Worm (Caenorhabditis elegans) whole organism, L2 larva: Measurements from ENCODE around the gene inx-2.

ENCODE experiments used
- C34F6.9 ChIP-seq: fragments of 150-350 bp; optimal IDR thresholded peaks from 2 replicates; lab custom pipeline; 2014; ENCODE audit warnings: missing biosample characterization, missing genetic modification characterization
- F13H6.1 ChIP-seq: sonication (generic microtip); optimal IDR thresholded peaks from 2 replicates; lab custom pipeline; 2016; ENCODE audit warnings: missing genetic modification characterization, missing compliant biosample characterization
- R02D3.7 ChIP-seq: fragments of 150-350 bp; optimal IDR thresholded peaks from 2 replicates; lab custom pipeline; 2014; ENCODE audit warnings: missing biosample characterization, missing genetic modification characterization
- alr-1 ChIP-seq: fragments of 150-350 bp; optimal IDR thresholded peaks from 2 replicates; lab custom pipeline; 2014; ENCODE audit warnings: missing biosample characterization, missing genetic modification characterization
- ama-1 ChIP-seq: fragments of 150-350 bp; optimal IDR thresholded peaks from 2 replicates; lab custom pipeline; 2018; ENCODE audit warnings: inconsistent platforms
- ceh-16 ChIP-seq: fragments of 150-350 bp; optimal IDR thresholded peaks from 2 replicates; lab custom pipeline; 2014; ENCODE audit warnings: missing biosample characterization, missing genetic modification characterization
- ceh-82 ChIP-seq: fragments of 150-350 bp; optimal IDR thresholded peaks from 2 replicates; lab custom pipeline; 2014; ENCODE audit warnings: missing biosample characterization, missing genetic modification characterization
- crh-2 ChIP-seq: sonication (generic microtip); optimal IDR thresholded peaks from 2 replicates; lab custom pipeline; 2017; ENCODE audit warnings: missing biosample characterization, missing genetic modification characterization
- egl-27 ChIP-seq: sonication (generic microtip); optimal IDR thresholded peaks from 3 replicates; lab custom pipeline; 2017; ENCODE audit warnings: missing biosample characterization, missing genetic modification reagents, missing genetic modification characterization
- elt-1 ChIP-seq: fragments of 150-350 bp; optimal IDR thresholded peaks from 2 replicates; lab custom pipeline; 2014; ENCODE audit warnings: missing biosample characterization, missing genetic modification characterization
- elt-3 ChIP-seq: sonication (generic microtip); optimal IDR thresholded peaks from 2 replicates; lab custom pipeline; 2017; ENCODE audit warnings: missing biosample characterization, missing genetic modification characterization
- fos-1 ChIP-seq: fragments of 150-350 bp; optimal IDR thresholded peaks from 2 replicates; lab custom pipeline; 2014; ENCODE audit warnings: missing biosample characterization, missing genetic modification characterization
- lsy-2 ChIP-seq, 2 experiments: fragments of 150-350 bp in 1 of 2; sonication (generic microtip) in 1 of 2; optimal IDR thresholded peaks; 2 replicates each; lab custom pipeline; 2014 to 2017; ENCODE audit warnings: missing biosample characterization in 2 of 2, missing genetic modification characterization in 2 of 2
- mbf-1 ChIP-seq: sonication (generic microtip); optimal IDR thresholded peaks from 2 replicates; lab custom pipeline; 2017; ENCODE audit warnings: missing biosample characterization, missing genetic modification characterization
- nhr-11 ChIP-seq: fragments of 150-350 bp; optimal IDR thresholded peaks from 2 replicates; lab custom pipeline; 2014; ENCODE audit warnings: missing biosample characterization, missing genetic modification characterization
- nhr-12 ChIP-seq: fragments of 150-350 bp; optimal IDR thresholded peaks from 2 replicates; lab custom pipeline; 2014; ENCODE audit warnings: missing biosample characterization, missing genetic modification characterization
- nhr-129 ChIP-seq: fragments of 150-350 bp; optimal IDR thresholded peaks from 2 replicates; lab custom pipeline; 2014; ENCODE audit warnings: missing biosample characterization, missing genetic modification characterization
- nhr-21 ChIP-seq: fragments of 150-350 bp; optimal IDR thresholded peaks from 2 replicates; lab custom pipeline; 2014; ENCODE audit warnings: missing biosample characterization, missing genetic modification characterization
- nhr-237 ChIP-seq: fragments of 150-350 bp; optimal IDR thresholded peaks from 2 replicates; lab custom pipeline; 2014; ENCODE audit warnings: missing biosample characterization, missing genetic modification characterization
- nhr-25 ChIP-seq: fragments of 150-350 bp; sonication (generic microtip); optimal IDR thresholded peaks from 3 replicates; lab custom pipeline; 2014; ENCODE audit warnings: missing biosample characterization, missing genetic modification characterization
- nhr-6 ChIP-seq: fragments of 150-350 bp; optimal IDR thresholded peaks from 2 replicates; lab custom pipeline; 2014; ENCODE audit warnings: missing biosample characterization, missing genetic modification characterization
- nhr-77 ChIP-seq: fragments of 150-350 bp; optimal IDR thresholded peaks from 2 replicates; lab custom pipeline; 2014; ENCODE audit warnings: missing biosample characterization, missing genetic modification characterization
- sem-4 ChIP-seq: fragments of 150-350 bp; optimal IDR thresholded peaks from 2 replicates; lab custom pipeline; 2014; ENCODE audit warnings: missing biosample characterization, missing genetic modification reagents, missing genetic modification characterization
- skn-1 ChIP-seq: sonication (generic microtip); optimal IDR thresholded peaks from 2 replicates; lab custom pipeline; 2017; ENCODE audit warnings: missing biosample characterization, missing genetic modification characterization
- sma-3 ChIP-seq: sonication (generic microtip); optimal IDR thresholded peaks from 2 replicates; lab custom pipeline; 2016; ENCODE audit warnings: missing genetic modification reagents, missing genetic modification characterization, missing compliant biosample characterization
- sma-9 ChIP-seq, 2 experiments: fragments of 150-350 bp in 1 of 2; sonication (generic microtip) in 1 of 2; optimal IDR thresholded peaks; 2 replicates each; lab custom pipeline; 2014 to 2016; ENCODE audit warnings: missing genetic modification characterization in 2 of 2, mild to moderate bottlenecking in 1 of 2, missing biosample characterization in 1 of 2, missing compliant biosample characterization in 1 of 2, missing genetic modification reagents in 1 of 2, moderate library complexity in 1 of 2
- snpc-4 ChIP-seq: fragments of 150-350 bp; optimal IDR thresholded peaks from 2 replicates; lab custom pipeline; 2014; ENCODE audit warnings: missing biosample characterization, missing genetic modification characterization
- unc-39 ChIP-seq: fragments of 150-350 bp; optimal IDR thresholded peaks from 2 replicates; lab custom pipeline; 2014; ENCODE audit warnings: missing biosample characterization, missing genetic modification characterization
- unc-55 ChIP-seq: fragments of 150-350 bp; sonication (generic microtip); optimal IDR thresholded peaks from 3 replicates; lab custom pipeline; 2014; ENCODE audit warnings: missing biosample characterization, missing genetic modification reagents, missing genetic modification characterization
- unc-62 ChIP-seq: fragments of 150-350 bp; optimal IDR thresholded peaks from 2 replicates; lab custom pipeline; 2014; ENCODE audit warnings: missing biosample characterization, missing genetic modification reagents, missing genetic modification characterization
- zag-1 ChIP-seq: fragments of 150-350 bp; optimal IDR thresholded peaks from 2 replicates; lab custom pipeline; 2014; ENCODE audit warnings: missing biosample characterization, missing genetic modification characterization
- ztf-1 ChIP-seq: fragments of 200-800 bp; sonication (Bioruptor generic); conservative IDR thresholded peaks from 2 replicates; pipeline ENCODE4 v1.3.6; 2022; ENCODE audit warnings: missing genetic modification characterization, missing compliant biosample characterization
- ztf-11 ChIP-seq: sonication (generic microtip); optimal IDR thresholded peaks from 2 replicates; lab custom pipeline; 2017; ENCODE audit warnings: missing biosample characterization, missing genetic modification characterization

inx-2 gene

DNA sequence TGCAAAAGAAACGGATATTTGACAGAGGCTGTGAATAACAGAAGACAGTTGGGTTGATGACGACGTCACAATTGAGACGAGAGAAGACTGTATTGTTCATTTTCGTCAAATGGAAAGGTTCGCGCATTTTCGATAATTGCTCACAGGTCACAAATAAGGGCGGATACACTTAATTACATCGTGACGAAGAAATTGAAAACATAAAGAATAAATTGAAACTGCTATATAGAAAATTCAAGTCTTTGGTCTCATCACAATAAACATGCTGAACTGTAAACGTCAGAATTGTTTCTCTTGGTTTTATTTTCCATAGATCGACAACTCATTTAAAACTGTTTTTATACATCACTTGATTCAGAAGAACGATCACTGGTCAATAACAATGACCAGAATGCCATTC, 30.3 kb upstream of the inx-2 start, which contains the start of gene ZK455.5:
Gene ZK455.5, minus strand, starts transcription at position 101 of the 400 bp plus-strand sequence.
- no peak for TF ChIP-seq nhr-11
- TF ChIP-seq lsy-2 (tag; optimal IDR thresholded peaks at IDR 0.05; lab: Kevin White, UChicago): no peak
- TF ChIP-seq unc-62 (GFP tag; lab: Kevin White, UChicago): no peak
- TF ChIP-seq C34F6.9 (tag; lab: Kevin White, UChicago): no peak
- no peak for TF ChIP-seq R02D3.7 (tag; lab: Kevin White, UChicago)
- no peak for TF ChIP-seq fos-1 (tag; lab: Kevin White, UChicago)
- TF ChIP-seq snpc-4 (tag; lab: Kevin White, UChicago): no peak
- TF ChIP-seq crh-2 (tag; lab: Kevin White, UChicago): no peak
- no peak for TF ChIP-seq unc-39 (tag; lab: Kevin White, UChicago)
- TF ChIP-seq ama-1 (lab: Kevin White, UChicago): no peak
- no peak for TF ChIP-seq nhr-21
- TF ChIP-seq sem-4 (tag; lab: Kevin White, UChicago): no peak
- no peak for TF ChIP-seq skn-1 (tag; lab: Kevin White, UChicago)
- no peak for TF ChIP-seq elt-1
- no peak for TF ChIP-seq sma-3 (GFP tag; lab: Kevin White, UChicago)
- no peak for TF ChIP-seq nhr-237 (tag; lab: Kevin White, UChicago)

DNA sequence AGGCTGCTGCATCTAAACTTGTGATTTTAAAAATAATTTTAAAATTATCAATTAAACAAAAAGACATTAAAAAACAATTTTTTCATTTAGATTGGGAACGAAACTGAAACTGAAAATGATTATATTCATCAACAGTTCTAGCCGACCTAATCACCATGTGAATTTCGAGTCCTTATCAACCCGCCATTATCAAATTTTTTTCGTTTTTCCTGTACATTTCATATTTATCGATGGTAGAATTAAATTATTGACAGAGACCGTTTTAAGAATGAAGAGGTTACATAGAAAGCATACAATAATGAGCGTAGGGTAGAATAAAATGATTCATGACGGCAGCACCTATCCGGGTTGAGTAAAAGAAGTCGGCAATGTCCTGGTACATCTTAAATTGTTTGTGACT, 27.7 kb upstream of the inx-2 start, which contains the start of gene asm-2:
Gene asm-2, minus strand, starts transcription at position 12 of the 400 bp plus-strand sequence.
- no peak for TF ChIP-seq sma-3 (GFP tag; lab: Kevin White, UChicago)
- no peak for TF ChIP-seq nhr-12 (tag; lab: Kevin White, UChicago)
- TF ChIP-seq nhr-21: no peak
- no peak for TF ChIP-seq egl-27 (tag; lab: Kevin White, UChicago)
- peak; percentile 38 for TF ChIP-seq sma-9 (GFP tag; optimal IDR thresholded peaks at IDR 0.05; lab: Kevin White, UChicago)
- no peak for TF ChIP-seq sma-9 (tag; optimal IDR thresholded peaks at IDR 0.05; lab: Kevin White, UChicago)
- no peak for TF ChIP-seq unc-55
- TF ChIP-seq R02D3.7 (tag; lab: Kevin White, UChicago): no peak
- TF ChIP-seq F13H6.1 (tag; lab: Kevin White, UChicago): no peak
- TF ChIP-seq fos-1 (tag; lab: Kevin White, UChicago): peak; percentile 81
- TF ChIP-seq unc-39 (tag; lab: Kevin White, UChicago): no peak
- no peak for TF ChIP-seq mbf-1 (tag; lab: Kevin White, UChicago)
- TF ChIP-seq ceh-16 (tag; lab: Kevin White, UChicago): no peak
- no peak for TF ChIP-seq alr-1
- TF ChIP-seq ceh-82 (tag; lab: Kevin White, UChicago): no peak
- TF ChIP-seq elt-3 (tag; lab: Kevin White, UChicago): no peak
- TF ChIP-seq snpc-4 (tag; lab: Kevin White, UChicago): no peak
- TF ChIP-seq, all 48 proteins: peak for 2

DNA sequence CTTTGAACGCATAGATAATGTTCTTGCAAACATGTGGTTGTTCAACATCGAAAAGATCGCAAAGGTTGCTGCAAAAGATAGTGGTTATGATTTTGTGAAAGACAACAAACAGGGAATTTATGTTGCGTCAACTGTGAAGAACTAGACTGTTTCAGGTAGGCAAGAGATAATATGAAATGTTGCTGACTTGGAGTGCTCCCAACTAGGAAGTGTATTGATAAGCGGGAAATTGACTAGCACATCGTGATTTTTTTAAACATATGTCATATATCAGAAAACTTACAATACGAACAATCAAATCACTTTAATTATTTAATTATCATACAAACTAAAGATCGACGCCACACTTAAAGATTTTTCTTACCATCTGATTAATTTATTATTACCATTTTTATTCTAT, 26.7 kb upstream of the inx-2 start:
- peak; percentile 17 for TF ChIP-seq fos-1 (tag; lab: Kevin White, UChicago)
- TF ChIP-seq nhr-6: no peak
- TF ChIP-seq, all 48 proteins: peak for 1

DNA sequence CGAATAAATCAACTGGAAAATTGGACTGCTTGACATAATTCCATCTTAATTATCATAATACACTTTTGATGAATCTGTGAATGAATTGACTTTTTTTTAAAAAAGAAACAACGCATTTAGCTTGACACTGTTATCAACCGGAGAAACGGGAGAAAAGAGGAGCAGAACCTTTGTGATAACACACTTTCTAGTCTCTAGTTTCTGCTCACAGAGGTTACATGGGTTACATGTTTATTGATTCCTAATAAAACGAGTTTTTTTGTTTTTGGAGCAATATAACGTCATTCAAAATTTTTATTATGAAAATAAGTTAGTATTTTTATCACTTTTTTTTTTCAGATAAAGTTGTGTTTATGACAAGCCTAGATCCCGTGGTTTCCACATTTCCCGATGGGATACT, 21.4 kb upstream of the inx-2 start, which contains the start of gene hizr-1:
Gene hizr-1, plus strand, starts transcription at position 340 of the 400 bp plus-strand sequence.
- peak; percentile 43 for TF ChIP-seq fos-1 (tag; lab: Kevin White, UChicago)
- no peak for TF ChIP-seq nhr-237 (tag; lab: Kevin White, UChicago)

DNA sequence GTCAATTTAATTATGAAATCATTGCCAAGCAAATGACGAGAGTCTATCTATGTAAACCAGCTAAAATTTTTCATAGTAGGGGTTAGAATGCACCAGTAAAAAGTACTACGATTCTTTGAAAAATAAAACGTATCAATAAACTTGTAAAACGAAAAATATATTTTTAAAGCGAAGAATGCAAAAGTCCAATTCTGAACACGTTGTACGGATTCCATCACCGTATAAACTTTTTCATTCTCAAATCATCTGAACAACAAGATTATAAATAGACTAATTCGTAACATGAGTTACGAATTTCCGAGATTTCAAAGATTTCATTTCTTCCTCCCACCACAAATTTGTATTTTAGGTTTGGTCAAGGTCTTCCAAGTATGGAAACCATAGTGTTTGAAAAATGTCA, 20.2 kb upstream of the inx-2 start, which contains the start of gene nlp-57:
Gene nlp-57, plus strand, starts transcription at position 301 of the 400 bp plus-strand sequence.
- no peak for TF ChIP-seq nhr-11
- TF ChIP-seq ztf-1 (GFP tag; lab: Robert Waterston, UW): no peak
- no peak for TF ChIP-seq ztf-11 (tag; lab: Kevin White, UChicago)
- no peak for TF ChIP-seq zag-1
- no peak for TF ChIP-seq nhr-25 (tag; lab: Kevin White, UChicago)
- TF ChIP-seq nhr-77 (tag; lab: Kevin White, UChicago): no peak

DNA sequence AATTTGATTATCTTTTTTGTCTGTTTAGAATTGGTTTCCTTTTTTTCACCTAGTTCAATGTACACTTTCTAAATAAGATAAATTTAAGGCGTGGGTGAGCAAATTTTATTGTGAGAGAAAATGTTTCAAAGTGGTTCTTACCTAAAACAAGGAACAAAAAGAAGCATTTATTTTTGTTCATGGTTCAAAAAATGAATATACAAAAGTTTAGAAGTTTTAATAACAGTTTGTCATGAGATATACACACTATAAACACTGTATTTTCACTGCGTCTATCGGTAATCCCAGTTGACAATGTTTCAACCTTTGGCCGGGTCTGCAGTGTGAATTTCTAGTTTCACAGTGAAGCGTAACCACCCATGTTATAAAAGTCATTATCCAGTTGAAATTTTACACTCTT, 18.9 kb upstream of the inx-2 start, which contains the start of gene F08G12.11:
Gene F08G12.11, minus strand, starts transcription at position 181 of the 400 bp plus-strand sequence.
- TF ChIP-seq nhr-129 (tag; lab: Kevin White, UChicago): no peak
- no peak for TF ChIP-seq nhr-11
